Worm (Caenorhabditis elegans) whole organism, mixed stage, embryonic: ENCODE measurements around the gene fbxa-3.
"Not testable (repeated sequence)": the region's sequence is repeated elsewhere in the genome, so short reads cannot be mapped to it uniquely, and the experiment has no call there.

Experiments
- blmp-1 ChIP-seq: fragments of 150-350 bp; optimal IDR thresholded peaks from 2 replicates; lab custom pipeline; 2014; ENCODE audit warnings: missing biosample characterization, missing genetic modification characterization
- lin-13 ChIP-seq: fragments of 150-350 bp; optimal IDR thresholded peaks from 2 replicates; lab custom pipeline; 2014; ENCODE audit warnings: missing biosample characterization, missing genetic modification characterization
- lsy-2 ChIP-seq: fragments of 150-350 bp; optimal IDR thresholded peaks from 2 replicates; lab custom pipeline; 2014; ENCODE audit warnings: missing biosample characterization, missing genetic modification characterization
- nhr-237 ChIP-seq: fragments of 150-350 bp; optimal IDR thresholded peaks from 2 replicates; lab custom pipeline; 2014; ENCODE audit warnings: missing biosample characterization, missing genetic modification characterization
- nhr-28 ChIP-seq: fragments of 150-350 bp; optimal IDR thresholded peaks from 2 replicates; lab custom pipeline; 2014; ENCODE audit warnings: missing biosample characterization, missing genetic modification characterization
- pha-4 ChIP-seq: fragments of 150-350 bp; optimal IDR thresholded peaks from 2 replicates; lab custom pipeline; 2018; ENCODE audit warnings: missing biosample characterization, missing genetic modification reagents, missing genetic modification characterization
- sptf-1 ChIP-seq: sonication (generic microtip); optimal IDR thresholded peaks from 2 replicates; lab custom pipeline; 2017; ENCODE audit warnings: mild to moderate bottlenecking, missing genetic modification characterization, moderate library complexity, missing compliant biosample characterization
- unc-120 ChIP-seq: sonication (generic microtip); optimal IDR thresholded peaks from 2 replicates; lab custom pipeline; 2017; ENCODE audit warnings: missing genetic modification characterization, missing compliant biosample characterization; ENCODE audit not compliant: poor library complexity, severe bottlenecking
- unc-39 ChIP-seq: fragments of 150-350 bp; optimal IDR thresholded peaks from 2 replicates; lab custom pipeline; 2014; ENCODE audit warnings: missing biosample characterization, missing genetic modification characterization
- unc-62 ChIP-seq: fragments of 150-350 bp; optimal IDR thresholded peaks from 2 replicates; lab custom pipeline; 2014; ENCODE audit warnings: missing biosample characterization, missing genetic modification reagents, missing genetic modification characterization
- zip-8 ChIP-seq: fragments of 150-350 bp; optimal IDR thresholded peaks from 2 replicates; lab custom pipeline; 2014; ENCODE audit warnings: missing biosample characterization, missing genetic modification characterization
- ztf-11 ChIP-seq: fragments of 150-350 bp; optimal IDR thresholded peaks from 2 replicates; lab custom pipeline; 2014; ENCODE audit warnings: missing biosample characterization, missing genetic modification characterization

DNA sequence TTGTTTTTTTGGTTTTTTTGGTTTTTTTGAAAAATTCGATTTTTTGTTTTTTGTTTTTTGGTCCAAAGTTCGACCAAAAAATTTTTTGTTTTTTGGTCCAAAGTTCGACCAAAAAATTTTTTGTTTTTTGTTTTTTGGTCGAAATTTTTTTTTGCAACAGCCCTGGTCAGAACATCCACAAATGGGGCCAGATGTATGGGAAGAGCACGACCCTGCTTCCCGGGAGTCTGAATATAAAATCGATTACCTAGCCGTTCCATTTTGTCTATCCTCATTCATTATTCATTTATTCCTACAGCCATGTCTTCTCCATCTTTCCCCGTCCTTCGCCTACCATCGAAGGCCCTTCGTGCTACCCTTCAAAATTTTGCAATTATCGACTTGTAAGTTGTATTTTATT lies 33.4 kb upstream of the fbxa-3 start, which contains the start of gene fbxb-95:
- not testable (repeated sequence) for TF ChIP-seq unc-62 (GFP tag; lab: Kevin White, UChicago); unc-120 (tag; lab: Kevin White, UChicago); pha-4; lin-13 (tag; lab: Kevin White, UChicago); nhr-237 (tag; lab: Kevin White, UChicago); blmp-1 (tag; lab: Kevin White, UChicago); nhr-28; lsy-2; sptf-1; ztf-11 (tag; lab: Kevin White, UChicago); zip-8 (tag; lab: Kevin White, UChicago); unc-39 (tag; lab: Kevin White, UChicago)
